Worm (Caenorhabditis elegans): ENCODE data around the gene T02C12.5.

T02C12.5 gene

ce11 chrIII:4009181-4009580 is 18.8 kb downstream of the T02C12.5 start:
- peak; percentile 86 for TF ChIP-seq nfya-1 (tag; optimal IDR thresholded peaks at IDR 0.05)
- no peak for TF ChIP-seq nhr-11 (tag; optimal IDR thresholded peaks at IDR 0.05)

DNA sequence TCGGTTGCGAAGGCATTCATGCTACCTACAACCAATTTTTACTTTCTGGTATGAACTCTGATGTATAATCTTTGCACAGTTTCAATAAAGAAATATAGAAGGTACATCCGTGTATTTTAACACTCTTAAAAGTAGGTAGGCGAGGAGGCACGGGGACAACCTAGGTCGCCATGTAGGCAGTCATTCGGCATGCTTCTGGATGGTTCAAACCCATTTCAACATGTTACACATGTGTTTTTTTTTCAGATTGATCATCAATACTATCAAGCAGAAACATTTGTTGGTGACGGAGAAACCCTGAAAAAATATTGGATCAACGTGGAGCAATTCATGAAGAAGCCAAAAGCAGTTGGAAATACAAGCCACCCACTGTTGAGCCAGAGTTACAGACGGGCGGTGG is 20.9 kb downstream of the T02C12.5 start:
- no peak for TF ChIP-seq nhr-11 (tag; optimal IDR thresholded peaks at IDR 0.05)
- no peak for TF ChIP-seq unc-3 (GFP tag; conservative IDR thresholded peaks at IDR 0.05)
- TF ChIP-seq unc-3 (tag; optimal IDR thresholded peaks at IDR 0.05) = no peak
- TF ChIP-seq madf-2 (tag; optimal IDR thresholded peaks at IDR 0.05) = no peak
- no peak for TF ChIP-seq ceh-19 (GFP tag; optimal IDR thresholded peaks at IDR 0.05)
- TF ChIP-seq che-1 (tag; optimal IDR thresholded peaks at IDR 0.05) = no peak
- TF ChIP-seq elt-2 (tag; optimal IDR thresholded peaks at IDR 0.05) = no peak
- no peak for TF ChIP-seq K02D7.2 (tag; optimal IDR thresholded peaks at IDR 0.05)
- no peak for TF ChIP-seq ttx-3 (tag; optimal IDR thresholded peaks at IDR 0.05)
- no peak for TF ChIP-seq pha-2 (tag; optimal IDR thresholded peaks at IDR 0.05)
- no peak for TF ChIP-seq tbx-2 (tag; optimal IDR thresholded peaks at IDR 0.05)

- TF ChIP-seq fax-1 (tag; optimal IDR thresholded peaks at IDR 0.05) = no peak
- peak; percentile 48 for TF ChIP-seq unc-55 (GFP tag; optimal IDR thresholded peaks at IDR 0.05)
- peak; percentile 34 for TF ChIP-seq nfya-1 (tag; optimal IDR thresholded peaks at IDR 0.05)
- no peak for TF ChIP-seq ceh-48 (tag; optimal IDR thresholded peaks at IDR 0.05)
- TF ChIP-seq unc-42 (tag; optimal IDR thresholded peaks at IDR 0.05) = peak; percentile 84
These were observed 22.3 kb downstream of the T02C12.5 start, which contains the start of gene pxd-1 for ce11 chrIII:4005446-4006192. Gene pxd-1 (plus strand): TSS chrIII:4006142.

ce11 chrIII:4004064-4004580 is 23.8 kb downstream of the T02C12.5 start, which contains the start of gene tif-1A:
Gene tif-1A (minus strand): TSS chrIII:4004114.
- TF ChIP-seq dve-1 (tag; optimal IDR thresholded peaks at IDR 0.05) (no peak), unc-86 (tag; optimal IDR thresholded peaks at IDR 0.05) (peak; percentile 50), pha-2 (tag; optimal IDR thresholded peaks at IDR 0.05) (peak; percentile 30), hlh-8 (tag; optimal IDR thresholded peaks at IDR 0.05) (no peak), F13H6.1 (tag; optimal IDR thresholded peaks at IDR 0.05) (no peak), elt-4 (tag; optimal IDR thresholded peaks at IDR 0.05) (no peak), ceh-14 (tag; optimal IDR thresholded peaks at IDR 0.05) (no peak), ceh-34 (tag; optimal IDR thresholded peaks at IDR 0.05) (peak; percentile 22), fkh-10 (GFP tag; optimal IDR thresholded peaks at IDR 0.05) (no peak), npax-4 (tag; optimal IDR thresholded peaks at IDR 0.05) (no peak), unc-42 (tag; optimal IDR thresholded peaks at IDR 0.05) (peak; percentile 27), sdc-2 (tag; optimal IDR thresholded peaks at IDR 0.05) (no peak), nhr-232 (tag; optimal IDR thresholded peaks at IDR 0.05) (no peak), K09A11.1 (tag; optimal IDR thresholded peaks at IDR 0.05; ENCODE audit: insufficient read depth) (no peak), sox-4 (tag; optimal IDR thresholded peaks at IDR 0.05) (no peak), pha-4 (tag; optimal IDR thresholded peaks at IDR 0.05) (no peak), ceh-30 (tag; optimal IDR thresholded peaks at IDR 0.05) (peak; percentile 46), syd-9 (tag; optimal IDR thresholded peaks at IDR 0.05) (no peak), ceh-18 (tag; optimal IDR thresholded peaks at IDR 0.05) (peak; percentile 12), ceh-2 (tag; optimal IDR thresholded peaks at IDR 0.05) (peak; percentile 12), ama-1 (optimal IDR thresholded peaks at IDR 0.05) (no peak), mec-3 (tag; optimal IDR thresholded peaks at IDR 0.05; ENCODE audit: borderline replicate concordance) (no peak), fax-1 (tag; optimal IDR thresholded peaks at IDR 0.05) (no peak), C38D4.7 (GFP tag; optimal IDR thresholded peaks at IDR 0.05) (peak; percentile 11), nfya-1 (tag; optimal IDR thresholded peaks at IDR 0.05) (peak; percentile 65), tbx-2 (tag; optimal IDR thresholded peaks at IDR 0.05) (peak; percentile 32), elt-2 (tag; optimal IDR thresholded peaks at IDR 0.05) (peak; percentile 88), ceh-9 (tag; optimal IDR thresholded peaks at IDR 0.05) (no peak), eyg-1 (tag; optimal IDR thresholded peaks at IDR 0.05) (no peak), unc-3 (GFP tag; conservative IDR thresholded peaks at IDR 0.05) (no peak), unc-3 (tag; optimal IDR thresholded peaks at IDR 0.05) (no peak), Y22D7AL.16 (tag; optimal IDR thresholded peaks at IDR 0.05) (peak; percentile 25), ceh-48 (tag; optimal IDR thresholded peaks at IDR 0.05) (no peak), pros-1 (tag; optimal IDR thresholded peaks at IDR 0.05) (no peak), pqm-1 (tag; optimal IDR thresholded peaks at IDR 0.05) (no peak), odd-2 (tag; optimal IDR thresholded peaks at IDR 0.05) (no peak), dmd-4 (tag; optimal IDR thresholded peaks at IDR 0.05; ENCODE audit: borderline replicate concordance) (no peak), ahr-1 (tag; optimal IDR thresholded peaks at IDR 0.05) (no peak)

All from whole organism, late embryonic.